Worm (Caenorhabditis elegans) whole organism, L3 larva: ENCODE measurements around the gene srx-45.

ENCODE experiments used
- R02D3.7 ChIP-seq: fragments of 150-350 bp; optimal IDR thresholded peaks from 2 replicates; lab custom pipeline; 2014; ENCODE audit warnings: missing biosample characterization, missing genetic modification characterization
- ZK546.5 ChIP-seq: sonication (generic microtip); optimal IDR thresholded peaks from 2 replicates; lab custom pipeline; 2017; ENCODE audit warnings: missing biosample characterization, missing genetic modification characterization
- aly-2 ChIP-seq: fragments of 150-350 bp; optimal IDR thresholded peaks from 2 replicates; lab custom pipeline; 2014; ENCODE audit warnings: missing biosample characterization, missing genetic modification characterization
- elt-1 ChIP-seq: fragments of 150-350 bp; optimal IDR thresholded peaks from 2 replicates; lab custom pipeline; 2014; ENCODE audit warnings: missing biosample characterization, missing genetic modification characterization
- elt-2 ChIP-seq: sonication (generic microtip); optimal IDR thresholded peaks from 2 replicates; lab custom pipeline; 2016; ENCODE audit warnings: missing genetic modification reagents, mild to moderate bottlenecking, missing genetic modification characterization, missing compliant biosample characterization
- elt-3 ChIP-seq, 3 experiments: fragments of 150-350 bp in 1 of 3; sonication (generic microtip) in 2 of 3; optimal IDR thresholded peaks; 2 replicates in 2 of 3; 4 replicates in 1 of 3; lab custom pipeline; 2014 to 2017; ENCODE audit warnings: missing biosample characterization in 3 of 3, missing genetic modification characterization in 3 of 3
- eor-1 ChIP-seq, 2 experiments: fragments of 150-350 bp; optimal IDR thresholded peaks; 2 replicates each; lab custom pipeline; 2014 to 2018; ENCODE audit warnings: missing biosample characterization in 2 of 2, missing genetic modification characterization in 2 of 2
- jun-1 ChIP-seq: fragments of 150-350 bp; optimal IDR thresholded peaks from 2 replicates; lab custom pipeline; 2014; ENCODE audit warnings: missing biosample characterization, missing genetic modification reagents, missing genetic modification characterization
- nfya-1 ChIP-seq: sonication (generic microtip); optimal IDR thresholded peaks from 2 replicates; lab custom pipeline; 2017; ENCODE audit warnings: missing genetic modification characterization, mild to moderate bottlenecking, missing compliant biosample characterization, antibody characterized with exemption, moderate library complexity; ENCODE audit not compliant: insufficient read depth
- nhr-23 ChIP-seq: fragments of 150-350 bp; optimal IDR thresholded peaks from 2 replicates; lab custom pipeline; 2014; ENCODE audit warnings: missing biosample characterization, missing genetic modification reagents, missing genetic modification characterization
- nhr-28 ChIP-seq: fragments of 150-350 bp; optimal IDR thresholded peaks from 2 replicates; lab custom pipeline; 2014; ENCODE audit warnings: missing biosample characterization, missing genetic modification characterization
- nhr-43 ChIP-seq: sonication (generic microtip); optimal IDR thresholded peaks from 2 replicates; lab custom pipeline; 2016; ENCODE audit warnings: mild to moderate bottlenecking, missing genetic modification characterization, missing compliant biosample characterization; ENCODE audit not compliant: poor library complexity, severe bottlenecking
- pqm-1 ChIP-seq: fragments of 150-350 bp; optimal IDR thresholded peaks from 2 replicates; lab custom pipeline; 2017; ENCODE audit warnings: missing biosample characterization, missing genetic modification characterization, inconsistent platforms
- sea-2 ChIP-seq: fragments of 150-350 bp; sonication (generic microtip); optimal IDR thresholded peaks from 4 replicates; lab custom pipeline; 2014; ENCODE audit warnings: missing biosample characterization, missing genetic modification reagents, missing genetic modification characterization
- unc-39 ChIP-seq: sonication (generic microtip); optimal IDR thresholded peaks from 4 replicates; lab custom pipeline; 2017; ENCODE audit warnings: missing biosample characterization, missing genetic modification characterization
- unc-62 ChIP-seq: fragments of 150-350 bp; sonication (generic microtip); optimal IDR thresholded peaks from 4 replicates; lab custom pipeline; 2014; ENCODE audit warnings: missing biosample characterization, missing genetic modification reagents, missing genetic modification characterization
- ztf-11 ChIP-seq: fragments of 150-350 bp; optimal IDR thresholded peaks from 2 replicates; lab custom pipeline; 2014; ENCODE audit warnings: missing biosample characterization, missing genetic modification characterization

Gene srx-45

ce11 chrIII:9254988-9255387 lies 51.5 kb downstream of the srx-45 start:
- TF ChIP-seq elt-1 (tag; lab: Kevin White, UChicago) (no peak), ztf-11 (tag; lab: Kevin White, UChicago) (no peak), nhr-23 (no peak), aly-2 (tag; lab: Kevin White, UChicago) (no peak), unc-39 (tag; lab: Kevin White, UChicago) (no peak), ZK546.5 (no peak), elt-3 (tag; optimal IDR thresholded peaks at IDR 0.05; lab: Kevin White, UChicago) (no peak), jun-1 (tag; lab: Kevin White, UChicago) (peak; percentile 26), sea-2 (no peak), nhr-28 (no peak), unc-62 (GFP tag; lab: Kevin White, UChicago) (no peak), elt-2 (tag; lab: Kevin White, UChicago) (peak; percentile 81), nfya-1 (tag; lab: Kevin White, UChicago) (no peak), R02D3.7 (tag; lab: Kevin White, UChicago) (no peak), nhr-43 (tag; lab: Kevin White, UChicago) (no peak), eor-1 (tag; optimal IDR thresholded peaks at IDR 0.05; lab: Kevin White, UChicago) (no peak), pqm-1 (tag; lab: Kevin White, UChicago) (peak; percentile 51)
